Worm (Caenorhabditis elegans) whole organism, early embryonic: ENCODE results near the gene npl-10.

Source experiments
- B0310.2 ChIP-seq: sonication (generic microtip); optimal IDR thresholded peaks from 2 replicates; lab custom pipeline; 2016; ENCODE audit warnings: mild to moderate bottlenecking, missing genetic modification characterization, missing compliant biosample characterization
- F13C5.2 ChIP-seq: sonication (generic microtip); optimal IDR thresholded peaks from 2 replicates; lab custom pipeline; 2017; ENCODE audit warnings: mild to moderate bottlenecking, missing genetic modification characterization, inconsistent platforms, missing compliant biosample characterization
- aly-1 ChIP-seq: sonication (generic microtip); optimal IDR thresholded peaks from 2 replicates; lab custom pipeline; 2016; ENCODE audit warnings: missing genetic modification characterization, missing compliant biosample characterization
- ama-1 ChIP-seq: fragments of 150-350 bp; optimal IDR thresholded peaks from 2 replicates; lab custom pipeline; 2014
- ceh-13 ChIP-seq: fragments of 200-800 bp; sonication (Bioruptor generic); optimal IDR thresholded peaks from 2 replicates; lab custom pipeline; 2018; ENCODE audit warnings: mild to moderate bottlenecking, missing genetic modification characterization, missing compliant biosample characterization
- ceh-36 ChIP-seq: sonication (generic microtip); optimal IDR thresholded peaks from 2 replicates; lab custom pipeline; 2016; ENCODE audit warnings: missing genetic modification characterization, inconsistent platforms, missing compliant biosample characterization
- ets-7 ChIP-seq: sonication (generic microtip); optimal IDR thresholded peaks from 2 replicates; lab custom pipeline; 2016; ENCODE audit warnings: missing genotype, missing genetic modification characterization, missing compliant biosample characterization
- flt-1 ChIP-seq: fragments of 200-800 bp; sonication (Bioruptor generic); IDR thresholded peaks from 2 replicates; pipeline ENCODE4 v1.3.6; 2022; ENCODE audit warnings: missing genetic modification characterization, missing compliant biosample characterization
- hmbx-1 ChIP-seq: sonication (generic microtip); optimal IDR thresholded peaks from 2 replicates; lab custom pipeline; 2016; ENCODE audit warnings: mild to moderate bottlenecking, missing genetic modification characterization, missing compliant biosample characterization
- hmg-4 ChIP-seq: fragments of 200-800 bp; sonication (Bioruptor generic); optimal IDR thresholded peaks from 2 replicates; lab custom pipeline; 2018; ENCODE audit warnings: mild to moderate bottlenecking, missing genetic modification characterization, missing compliant biosample characterization
- hnd-1 ChIP-seq: sonication (generic microtip); optimal IDR thresholded peaks from 2 replicates; lab custom pipeline; 2016; ENCODE audit warnings: missing genetic modification characterization, missing compliant biosample characterization
- pes-1 ChIP-seq: fragments of 200-800 bp; sonication (Bioruptor generic); IDR thresholded peaks from 2 replicates; pipeline ENCODE4 v1.3.6; 2022; ENCODE audit warnings: missing genetic modification reagents, missing genetic modification characterization, missing compliant biosample characterization
- scrt-1 ChIP-seq: fragments of 200-800 bp; sonication (Bioruptor generic); IDR thresholded peaks from 2 replicates; pipeline ENCODE4 v1.3.6; 2022; ENCODE audit warnings: missing genetic modification characterization, missing compliant biosample characterization
- sea-1 ChIP-seq: fragments of 200-800 bp; sonication (Bioruptor generic); conservative IDR thresholded peaks from 2 replicates; pipeline ENCODE4 v1.3.6; 2022; ENCODE audit warnings: missing genetic modification characterization, missing compliant biosample characterization
- tbx-11 ChIP-seq: fragments of 200-800 bp; sonication (Bioruptor generic); IDR thresholded peaks from 2 replicates; pipeline ENCODE4 v1.3.6; 2022; ENCODE audit warnings: missing genetic modification characterization, missing compliant biosample characterization
- tbx-37 ChIP-seq: fragments of 200-800 bp; sonication (Bioruptor generic); conservative IDR thresholded peaks from 2 replicates; pipeline ENCODE4 v1.3.6; 2022; ENCODE audit warnings: missing genetic modification reagents, missing genetic modification characterization, missing compliant biosample characterization
- tra-4 ChIP-seq: sonication (generic microtip); optimal IDR thresholded peaks from 2 replicates; lab custom pipeline; 2017; ENCODE audit warnings: missing genetic modification characterization, missing compliant biosample characterization

Gene npl-10

ce11 chrIII:3974503-3974902, 38.8 kb upstream of the npl-10 start:
- TF ChIP-seq tbx-37 (GFP tag; lab: Robert Waterston, UW) (no peak), hnd-1 (tag; lab: Kevin White, UChicago) (no peak), ceh-36 (tag; lab: Kevin White, UChicago) (no peak), ama-1 (lab: Kevin White, UChicago) (no peak), scrt-1 (GFP tag; lab: Robert Waterston, UW) (no peak), hmbx-1 (tag; lab: Kevin White, UChicago) (no peak), flt-1 (GFP tag; lab: Robert Waterston, UW) (no peak)

- TF ChIP-seq hmbx-1 (tag; lab: Kevin White, UChicago) (no peak), pes-1 (GFP tag; lab: Robert Waterston, UW) (no peak), F13C5.2 (tag; lab: Kevin White, UChicago) (no peak), B0310.2 (tag; lab: Kevin White, UChicago) (no peak)
Measured at ce11 chrIII:3972687-3973086, 37.0 kb upstream of the npl-10 start, which contains the start of gene R10E9.4. R10E9.4 (minus strand) TSS chrIII:3972787.

- TF ChIP-seq tbx-37 (GFP tag; lab: Robert Waterston, UW) (no peak), aly-1 (no peak), hmbx-1 (tag; lab: Kevin White, UChicago) (no peak), sea-1 (GFP tag; lab: Robert Waterston, UW) (no peak), scrt-1 (GFP tag; lab: Robert Waterston, UW) (no peak), flt-1 (GFP tag; lab: Robert Waterston, UW) (no peak), ceh-36 (tag; lab: Kevin White, UChicago) (no peak), ets-7 (tag; lab: Kevin White, UChicago) (no peak), hmg-4 (GFP tag; lab: Kevin White, UChicago) (no peak), hnd-1 (tag; lab: Kevin White, UChicago) (no peak), tbx-11 (GFP tag; lab: Robert Waterston, UW) (no peak), F13C5.2 (tag; lab: Kevin White, UChicago) (no peak), ama-1 (lab: Kevin White, UChicago) (no peak)
Measured at ce11 chrIII:3970395-3970794, 34.7 kb upstream of the npl-10 start.

ce11 chrIII:3969133-3969532, 33.4 kb upstream of the npl-10 start:
- TF ChIP-seq aly-1, result no peak
- no peak for TF ChIP-seq F13C5.2 (tag; lab: Kevin White, UChicago)
- no peak for TF ChIP-seq ceh-13 (GFP tag; lab: Kevin White, UChicago)
- TF ChIP-seq tbx-11 (GFP tag; lab: Robert Waterston, UW), result no peak
- no peak for TF ChIP-seq B0310.2 (tag; lab: Kevin White, UChicago)
- TF ChIP-seq pes-1 (GFP tag; lab: Robert Waterston, UW), result no peak

ce11 chrIII:3966143-3966542, 30.4 kb upstream of the npl-10 start:
- TF ChIP-seq hmg-4 (GFP tag; lab: Kevin White, UChicago), result no peak
- TF ChIP-seq aly-1, result no peak
- no peak for TF ChIP-seq tbx-37 (GFP tag; lab: Robert Waterston, UW)

- TF ChIP-seq tbx-37 (GFP tag; lab: Robert Waterston, UW), result no peak
- TF ChIP-seq hmbx-1 (tag; lab: Kevin White, UChicago), result no peak
- no peak for TF ChIP-seq scrt-1 (GFP tag; lab: Robert Waterston, UW)
- no peak for TF ChIP-seq tra-4 (tag; lab: Kevin White, UChicago)
- no peak for TF ChIP-seq ama-1 (lab: Kevin White, UChicago)
- TF ChIP-seq ets-7 (tag; lab: Kevin White, UChicago), result no peak
- no peak for TF ChIP-seq hmg-4 (GFP tag; lab: Kevin White, UChicago)
- no peak for TF ChIP-seq sea-1 (GFP tag; lab: Robert Waterston, UW)
Measured at ce11 chrIII:3964237-3964636, 28.5 kb upstream of the npl-10 start, which contains the start of gene R10E9.2. R10E9.2 (minus strand) TSS chrIII:3964337.

- TF ChIP-seq scrt-1 (GFP tag; lab: Robert Waterston, UW), result no peak
Measured at ce11 chrIII:3959987-3960386, 24.3 kb upstream of the npl-10 start, which contains the start of gene R10E9.3. R10E9.3 (plus strand) TSS chrIII:3960221.

- TF ChIP-seq aly-1 (no peak), tbx-11 (GFP tag; lab: Robert Waterston, UW) (no peak), hnd-1 (tag; lab: Kevin White, UChicago) (no peak), ceh-13 (GFP tag; lab: Kevin White, UChicago) (no peak), flt-1 (GFP tag; lab: Robert Waterston, UW) (no peak), hmbx-1 (tag; lab: Kevin White, UChicago) (no peak), ceh-36 (tag; lab: Kevin White, UChicago) (no peak), tra-4 (tag; lab: Kevin White, UChicago) (no peak), tbx-37 (GFP tag; lab: Robert Waterston, UW) (no peak), B0310.2 (tag; lab: Kevin White, UChicago) (no peak), ama-1 (lab: Kevin White, UChicago) (no peak), sea-1 (GFP tag; lab: Robert Waterston, UW) (no peak), hmg-4 (GFP tag; lab: Kevin White, UChicago) (no peak), scrt-1 (GFP tag; lab: Robert Waterston, UW) (no peak), F13C5.2 (tag; lab: Kevin White, UChicago) (no peak)
Measured at ce11 chrIII:3959206-3959605, 23.5 kb upstream of the npl-10 start.
